Fruit fly (Drosophila melanogaster) S2 (cell line): ENCODE measurements around the gene CG10492.

ENCODE experiments used
- CG8478 ChIP-seq: fragments of >200 bp; optimal IDR thresholded peaks from 2 replicates; lab custom pipeline; 2018
- CTCF ChIP-seq, 2 experiments: fragments of >200 bp; optimal IDR thresholded peaks; 2 replicates each; lab custom pipeline; 2018

- TF ChIP-seq CG8478 (lab: Kevin White, UChicago) (no peak), CTCF (optimal IDR thresholded peaks at IDR 0.05; lab: Kevin White, UChicago) (no peak)
Observed at dm6 chr2L:19057799-19058198, 3.9 kb downstream of the CG10492 start.
